Fruit fly (Drosophila melanogaster) whole organism, larva: ENCODE measurements around the gene Drsl6.
A peak's percentile ranks its signal among the peaks of the same experiment; 100 is the strongest.

Experiments used
- noc ChIP-seq: fragments of 200-800 bp; sonication (Bioruptor generic); optimal IDR thresholded peaks from 3 replicates; lab custom pipeline; 2019; ENCODE audit warnings: missing biosample characterization, mild to moderate bottlenecking, missing genetic modification characterization, moderate library complexity

The Drsl6 gene

dm6 chr3L:3352516-3352915, 16.3 kb upstream of the Drsl6 start:
- TF ChIP-seq noc (tag; lab: Kevin White, UChicago), result no peak

dm6 chr3L:3351814-3352359, 15.7 kb upstream of the Drsl6 start:
- TF ChIP-seq noc (tag; lab: Kevin White, UChicago), result no peak

- peak; percentile 64 for TF ChIP-seq noc (tag; lab: Kevin White, UChicago)
Observed at dm6 chr3L:3350572-3351343, 14.5 kb upstream of the Drsl6 start.

- TF ChIP-seq noc (tag; lab: Kevin White, UChicago), result no peak
Observed at dm6 chr3L:3349825-3350123, 13.6 kb upstream of the Drsl6 start.

- TF ChIP-seq noc (tag; lab: Kevin White, UChicago), result peak; percentile 23
Observed at dm6 chr3L:3348956-3349824, 13.0 kb upstream of the Drsl6 start.

- TF ChIP-seq noc (tag; lab: Kevin White, UChicago), result no peak
Observed at dm6 chr3L:3346294-3346693, 10.1 kb upstream of the Drsl6 start.

- no peak for TF ChIP-seq noc (tag; lab: Kevin White, UChicago)
Observed at dm6 chr3L:3344528-3344927, 8.3 kb upstream of the Drsl6 start.

dm6 chr3L:3343260-3343659, 7.0 kb upstream of the Drsl6 start:
- TF ChIP-seq noc (tag; lab: Kevin White, UChicago), result peak; percentile 29

- TF ChIP-seq noc (tag; lab: Kevin White, UChicago), result no peak
Observed at dm6 chr3L:3342307-3342940, 6.2 kb upstream of the Drsl6 start.

dm6 chr3L:3339695-3340226, 3.5 kb upstream of the Drsl6 start:
- TF ChIP-seq noc (tag; lab: Kevin White, UChicago), result no peak

dm6 chr3L:3338882-3339590, 2.8 kb upstream of the Drsl6 start:
- no peak for TF ChIP-seq noc (tag; lab: Kevin White, UChicago)

dm6 chr3L:3338028-3338855, 2.0 kb upstream of the Drsl6 start:
- no peak for TF ChIP-seq noc (tag; lab: Kevin White, UChicago)

- no peak for TF ChIP-seq noc (tag; lab: Kevin White, UChicago)
Observed at dm6 chr3L:3337345-3337928, 1.2 kb upstream of the Drsl6 start.

- no peak for TF ChIP-seq noc (tag; lab: Kevin White, UChicago)
Observed at dm6 chr3L:3335688-3336087, 530 bp downstream of the Drsl6 start, which contains the start of gene Drsl1. Gene Drsl1, minus strand, starts transcription at chr3L:3335788.
